Worm (Caenorhabditis elegans) whole organism, young adult: ENCODE measurements around the gene spe-42.

Experiments used
- B0261.1 ChIP-seq: sonication (generic microtip); optimal IDR thresholded peaks from 2 replicates; lab custom pipeline; 2016; ENCODE audit warnings: mild to moderate bottlenecking, missing genetic modification characterization, moderate library complexity, missing compliant biosample characterization
- B0336.3 ChIP-seq: fragments of 200-800 bp; sonication (Bioruptor generic); IDR thresholded peaks from 2 replicates; pipeline ENCODE4 v1.3.6; 2022; ENCODE audit warnings: missing genetic modification characterization, missing compliant biosample characterization
- F33H1.4 ChIP-seq: fragments of 200-800 bp; sonication (Bioruptor generic); IDR thresholded peaks from 2 replicates; pipeline ENCODE4 v1.3.6; 2022; ENCODE audit warnings: missing genetic modification reagents, missing genetic modification characterization, missing compliant biosample characterization
- F39B2.1 ChIP-seq: fragments of 200-800 bp; sonication (Bioruptor generic); IDR thresholded peaks from 2 replicates; pipeline ENCODE4 v1.3.6; 2022; ENCODE audit warnings: missing genetic modification reagents, missing genetic modification characterization, missing compliant biosample characterization
- F57C9.4 ChIP-seq: sonication (generic microtip); optimal IDR thresholded peaks from 2 replicates; lab custom pipeline; 2017; ENCODE audit warnings: mild to moderate bottlenecking, missing genetic modification characterization, missing compliant biosample characterization
- K11D2.4 ChIP-seq: fragments of 200-800 bp; sonication (Bioruptor generic); IDR thresholded peaks from 2 replicates; pipeline ENCODE4 v1.3.6; 2022; ENCODE audit warnings: missing genetic modification reagents, missing genetic modification characterization, missing compliant biosample characterization
- K12H6.12 ChIP-seq: fragments of 200-800 bp; sonication (Bioruptor generic); optimal IDR thresholded peaks from 2 replicates; lab custom pipeline; 2018; ENCODE audit warnings: mild to moderate bottlenecking, missing genetic modification characterization, missing compliant biosample characterization
- T07F8.4 ChIP-seq: sonication (generic microtip); optimal IDR thresholded peaks from 2 replicates; lab custom pipeline; 2016; ENCODE audit warnings: mild to moderate bottlenecking, missing genetic modification characterization, moderate library complexity, missing compliant biosample characterization
- T26A5.8 ChIP-seq: sonication (generic microtip); optimal IDR thresholded peaks from 2 replicates; lab custom pipeline; 2016; ENCODE audit warnings: missing genetic modification characterization, missing compliant biosample characterization
- Y53G8AR.9 ChIP-seq: fragments of 200-800 bp; sonication (Bioruptor generic); conservative IDR thresholded peaks from 2 replicates; pipeline ENCODE4 v1.3.6; 2022; ENCODE audit warnings: missing genetic modification reagents, missing genetic modification characterization, missing compliant biosample characterization
- aptf-3 ChIP-seq: fragments of 200-800 bp; sonication (Bioruptor generic); IDR thresholded peaks from 2 replicates; pipeline ENCODE4 v1.3.6; 2022; ENCODE audit warnings: missing genetic modification characterization, missing compliant biosample characterization
- attf-5 ChIP-seq: fragments of 200-800 bp; sonication (Bioruptor generic); optimal IDR thresholded peaks from 2 replicates; lab custom pipeline; 2018; ENCODE audit warnings: mild to moderate bottlenecking, missing genetic modification characterization, missing compliant biosample characterization
- bed-2 ChIP-seq: fragments of 200-800 bp; sonication (Bioruptor generic); IDR thresholded peaks from 2 replicates; pipeline ENCODE4 v1.3.6; 2022; ENCODE audit warnings: missing genetic modification reagents, missing genetic modification characterization, missing compliant biosample characterization
- ceh-79 ChIP-seq: sonication (generic microtip); optimal IDR thresholded peaks from 2 replicates; lab custom pipeline; 2017; ENCODE audit warnings: mild to moderate bottlenecking, missing genetic modification characterization, missing compliant biosample characterization
- ceh-91 ChIP-seq: fragments of 200-800 bp; sonication (Bioruptor generic); IDR thresholded peaks from 2 replicates; pipeline ENCODE4 v1.3.6; 2022; ENCODE audit warnings: missing genetic modification reagents, missing genetic modification characterization, missing compliant biosample characterization
- dpff-1 ChIP-seq: sonication (generic microtip); optimal IDR thresholded peaks from 2 replicates; lab custom pipeline; 2017; ENCODE audit warnings: mild to moderate bottlenecking, missing genetic modification characterization, missing compliant biosample characterization
- efl-1 ChIP-seq: fragments of 150-350 bp; optimal IDR thresholded peaks from 2 replicates; lab custom pipeline; 2014; ENCODE audit warnings: missing biosample characterization, missing genetic modification reagents, missing genetic modification characterization
- egl-44 ChIP-seq: fragments of 200-800 bp; sonication (Bioruptor generic); IDR thresholded peaks from 2 replicates; pipeline ENCODE4 v1.3.6; 2022; ENCODE audit warnings: missing genetic modification reagents, missing genetic modification characterization, missing compliant biosample characterization
- ets-4 ChIP-seq: fragments of 200-800 bp; sonication (Bioruptor generic); optimal IDR thresholded peaks from 2 replicates; lab custom pipeline; 2018; ENCODE audit warnings: mild to moderate bottlenecking, missing genetic modification characterization, missing compliant biosample characterization
- gei-17 ChIP-seq: fragments of 200-800 bp; sonication (Bioruptor generic); optimal IDR thresholded peaks from 2 replicates; lab custom pipeline; 2018; ENCODE audit warnings: mild to moderate bottlenecking, missing genetic modification characterization, missing compliant biosample characterization
- hlh-26 ChIP-seq: fragments of 200-800 bp; sonication (Bioruptor generic); conservative IDR thresholded peaks from 2 replicates; pipeline ENCODE4 v1.3.6; 2022; ENCODE audit warnings: missing genetic modification reagents, missing genetic modification characterization, missing compliant biosample characterization
- hmg-20 ChIP-seq: fragments of 200-800 bp; sonication (Bioruptor generic); IDR thresholded peaks from 2 replicates; pipeline ENCODE4 v1.3.6; 2022; ENCODE audit warnings: missing genetic modification reagents, missing genetic modification characterization, missing compliant biosample characterization
- hrde-1 ChIP-seq: sonication (generic microtip); optimal IDR thresholded peaks from 2 replicates; lab custom pipeline; 2016; ENCODE audit warnings: missing genetic modification characterization, mild to moderate bottlenecking, missing compliant biosample characterization, moderate library complexity, missing genotype, missing genetic modification reagents, borderline replicate concordance
- lag-1 ChIP-seq: fragments of 200-800 bp; sonication (Bioruptor generic); IDR thresholded peaks from 2 replicates; pipeline ENCODE4 v1.3.6; 2022; ENCODE audit warnings: missing genetic modification reagents, missing genetic modification characterization, missing compliant biosample characterization
- lin-26 ChIP-seq: fragments of 200-800 bp; sonication (Bioruptor generic); IDR thresholded peaks from 2 replicates; pipeline ENCODE4 v1.3.6; 2022; ENCODE audit warnings: missing genetic modification reagents, missing genetic modification characterization, missing compliant biosample characterization
- lin-54 ChIP-seq: fragments of 200-800 bp; sonication (Bioruptor generic); optimal IDR thresholded peaks from 2 replicates; lab custom pipeline; 2018; ENCODE audit warnings: mild to moderate bottlenecking, missing genetic modification characterization, missing compliant biosample characterization
- lsl-1 ChIP-seq: fragments of 200-800 bp; sonication (Bioruptor generic); optimal IDR thresholded peaks from 2 replicates; lab custom pipeline; 2018; ENCODE audit warnings: mild to moderate bottlenecking, missing genetic modification characterization, moderate library complexity, missing compliant biosample characterization
- madf-10 ChIP-seq: sonication (generic microtip); optimal IDR thresholded peaks from 2 replicates; lab custom pipeline; 2016; ENCODE audit warnings: mild to moderate bottlenecking, missing genetic modification characterization, missing compliant biosample characterization
- madf-6 ChIP-seq: fragments of 200-800 bp; sonication (Bioruptor generic); IDR thresholded peaks from 2 replicates; pipeline ENCODE4 v1.3.6; 2022; ENCODE audit warnings: missing genetic modification reagents, missing genetic modification characterization, missing compliant biosample characterization
- madf-8 ChIP-seq: fragments of 200-800 bp; sonication (Bioruptor generic); conservative IDR thresholded peaks from 2 replicates; pipeline ENCODE4 v1.3.6; 2022; ENCODE audit warnings: missing genetic modification reagents, missing genetic modification characterization, missing compliant biosample characterization
- mcd-1 ChIP-seq: fragments of 200-800 bp; sonication (Bioruptor generic); IDR thresholded peaks from 2 replicates; pipeline ENCODE4 v1.3.6; 2022; ENCODE audit warnings: missing genetic modification reagents, missing genetic modification characterization, missing compliant biosample characterization
- mel-28 ChIP-seq: sonication (generic microtip); optimal IDR thresholded peaks from 2 replicates; lab custom pipeline; 2016; ENCODE audit warnings: borderline replicate concordance, mild to moderate bottlenecking, missing genetic modification characterization, missing compliant biosample characterization
- mes-4 ChIP-seq: sonication (generic microtip); optimal IDR thresholded peaks from 2 replicates; lab custom pipeline; 2016; ENCODE audit warnings: missing genotype, missing genetic modification characterization, missing compliant biosample characterization
- nfya-1 ChIP-seq: sonication (generic microtip); optimal IDR thresholded peaks from 2 replicates; lab custom pipeline; 2017; ENCODE audit warnings: antibody characterized with exemption, missing compliant biosample characterization, missing genetic modification characterization, borderline replicate concordance; ENCODE audit not compliant: insufficient read depth
- nfya-2 ChIP-seq: fragments of 200-800 bp; sonication (Bioruptor generic); IDR thresholded peaks from 2 replicates; pipeline ENCODE4 v1.3.6; 2022; ENCODE audit warnings: missing genetic modification reagents, missing genetic modification characterization, missing compliant biosample characterization
- nhr-27 ChIP-seq: fragments of 200-800 bp; sonication (Bioruptor generic); optimal IDR thresholded peaks from 2 replicates; lab custom pipeline; 2018; ENCODE audit warnings: mild to moderate bottlenecking, missing genetic modification characterization, moderate library complexity, missing compliant biosample characterization
- nhr-90 ChIP-seq: sonication (generic microtip); optimal IDR thresholded peaks from 2 replicates; lab custom pipeline; 2016; ENCODE audit warnings: missing genotype, mild to moderate bottlenecking, missing genetic modification characterization, missing compliant biosample characterization
- rcor-1 ChIP-seq: fragments of 200-800 bp; sonication (Bioruptor generic); IDR thresholded peaks from 2 replicates; pipeline ENCODE4 v1.3.6; 2022; ENCODE audit warnings: missing genetic modification reagents, missing genetic modification characterization, missing compliant biosample characterization
- repo-1 ChIP-seq: sonication (generic microtip); optimal IDR thresholded peaks from 2 replicates; lab custom pipeline; 2017; ENCODE audit warnings: mild to moderate bottlenecking, missing genetic modification characterization, missing compliant biosample characterization
- snpc-1.1 ChIP-seq: sonication (generic microtip); optimal IDR thresholded peaks from 2 replicates; lab custom pipeline; 2017; ENCODE audit warnings: missing genetic modification characterization, mild to moderate bottlenecking, missing compliant biosample characterization, antibody characterized with exemption, moderate library complexity, missing genotype, missing genetic modification reagents; ENCODE audit not compliant: insufficient read depth
- somi-1 ChIP-seq: fragments of 200-800 bp; sonication (Bioruptor generic); optimal IDR thresholded peaks from 2 replicates; lab custom pipeline; 2018; ENCODE audit warnings: mild to moderate bottlenecking, missing genetic modification characterization, missing compliant biosample characterization
- sptf-2 ChIP-seq: fragments of 200-800 bp; sonication (Bioruptor generic); optimal IDR thresholded peaks from 2 replicates; lab custom pipeline; 2018; ENCODE audit warnings: mild to moderate bottlenecking, missing genetic modification characterization, missing compliant biosample characterization
- tbx-9 ChIP-seq: sonication (generic microtip); optimal IDR thresholded peaks from 2 replicates; lab custom pipeline; 2016; ENCODE audit warnings: borderline replicate concordance, missing genetic modification characterization, inconsistent platforms, missing compliant biosample characterization
- unc-62 ChIP-seq: fragments of 150-350 bp; optimal IDR thresholded peaks from 2 replicates; lab custom pipeline; 2014; ENCODE audit warnings: missing biosample characterization, missing genetic modification reagents, missing genetic modification characterization
- xnd-1 ChIP-seq: sonication (generic microtip); optimal IDR thresholded peaks from 2 replicates; lab custom pipeline; 2016; ENCODE audit warnings: missing genotype, missing genetic modification reagents, missing genetic modification characterization, missing compliant biosample characterization
- zfh-2 ChIP-seq: fragments of 200-800 bp; sonication (Bioruptor generic); conservative IDR thresholded peaks from 2 replicates; pipeline ENCODE4 v1.3.6; 2022; ENCODE audit warnings: missing genetic modification reagents, missing genetic modification characterization, missing compliant biosample characterization
- ztf-25 ChIP-seq: fragments of 200-800 bp; sonication (Bioruptor generic); IDR thresholded peaks from 2 replicates; pipeline ENCODE4 v1.3.6; 2022; ENCODE audit warnings: missing genetic modification reagents, missing genetic modification characterization, missing compliant biosample characterization
- ztf-26 ChIP-seq: sonication (generic microtip); optimal IDR thresholded peaks from 2 replicates; lab custom pipeline; 2017; ENCODE audit warnings: missing genetic modification characterization, missing compliant biosample characterization
- ztf-6 ChIP-seq: fragments of 200-800 bp; sonication (Bioruptor generic); IDR thresholded peaks from 2 replicates; pipeline ENCODE4 v1.3.6; 2022; ENCODE audit warnings: missing genetic modification reagents, missing genetic modification characterization, missing compliant biosample characterization

spe-42 gene

DNA sequence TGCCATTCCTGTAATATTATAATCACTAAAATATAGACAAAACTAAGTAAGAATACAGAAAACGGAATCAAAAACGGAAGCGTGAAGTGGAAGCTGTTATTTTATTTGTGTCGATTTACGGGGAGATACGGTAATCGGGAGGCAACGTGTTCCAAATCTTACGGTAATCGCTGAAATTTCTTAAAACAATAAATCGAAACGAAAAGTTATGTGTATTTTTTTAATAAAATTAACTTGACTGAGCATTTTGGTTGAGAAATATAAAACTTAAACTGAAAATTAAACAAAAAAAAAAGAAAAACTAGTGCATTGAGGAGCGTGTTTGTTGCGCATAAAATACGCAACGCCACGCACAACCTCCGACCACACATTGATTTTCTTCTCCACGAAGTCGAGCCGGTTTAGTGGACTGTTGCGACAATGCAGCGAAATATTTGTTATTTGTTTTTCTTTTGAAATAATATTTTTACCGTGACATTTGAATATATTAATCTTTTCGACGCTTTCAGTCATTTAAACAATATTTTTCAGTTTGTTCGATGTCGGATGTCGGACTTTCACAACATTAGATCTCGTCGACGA is 27.7 kb upstream of the spe-42 start, which contains the start of the genes F55A11.1 and syx-5 (continued):
- TF ChIP-seq mes-4 (tag; lab: Kevin White, UChicago): no peak
- TF ChIP-seq F39B2.1 (GFP tag; lab: Robert Waterston, UW): no peak
- TF ChIP-seq F57C9.4 (tag; lab: Kevin White, UChicago): no peak
- no peak for TF ChIP-seq nfya-2 (GFP tag; lab: Robert Waterston, UW)
- no peak for TF ChIP-seq aptf-3
- TF ChIP-seq bed-2 (GFP tag; lab: Robert Waterston, UW): no peak
- no peak for TF ChIP-seq hlh-26 (GFP tag; lab: Robert Waterston, UW)
- TF ChIP-seq lin-54 (GFP tag; lab: Kevin White, UChicago): peak; percentile 70
- TF ChIP-seq xnd-1: peak; percentile 39
- TF ChIP-seq K11D2.4 (GFP tag; lab: Robert Waterston, UW): peak; percentile 81
- no peak for TF ChIP-seq ztf-25 (GFP tag; lab: Robert Waterston, UW)
- peak; percentile 80 for TF ChIP-seq mcd-1
- TF ChIP-seq B0336.3 (GFP tag; lab: Robert Waterston, UW): peak; percentile 71
- TF ChIP-seq lin-26: no peak
- no peak for TF ChIP-seq lag-1
- no peak for TF ChIP-seq egl-44 (GFP tag; lab: Robert Waterston, UW)
- peak; percentile 55 for TF ChIP-seq F33H1.4 (GFP tag; lab: Robert Waterston, UW)
- TF ChIP-seq dpff-1 (tag; lab: Kevin White, UChicago): no peak
- peak; percentile 72 for TF ChIP-seq madf-6
- TF ChIP-seq nfya-1: no peak
- no peak for TF ChIP-seq mel-28
- peak; percentile 23; the same call in 1 of the 2 replicates for TF ChIP-seq Y53G8AR.9 (GFP tag; lab: Robert Waterston, UW)
- TF ChIP-seq hmg-20 (GFP tag; lab: Robert Waterston, UW): peak; percentile 53; the same call in 1 of the 2 replicates
- peak; percentile 65 for TF ChIP-seq K12H6.12 (tag; lab: Kevin White, UChicago)
- peak; percentile 33 for TF ChIP-seq efl-1 (GFP tag; lab: Kevin White, UChicago)
- TF ChIP-seq somi-1 (GFP tag; lab: Kevin White, UChicago): peak; percentile 45
- TF ChIP-seq rcor-1: peak; percentile 79
- no peak for TF ChIP-seq zfh-2 (GFP tag; lab: Robert Waterston, UW)
- no peak for TF ChIP-seq ets-4 (GFP tag; lab: Kevin White, UChicago)
- peak; percentile 34; the same call in 1 of the 2 replicates for TF ChIP-seq madf-8
- TF ChIP-seq B0261.1 (tag; lab: Kevin White, UChicago): no peak
- TF ChIP-seq hrde-1: no peak
- TF ChIP-seq T26A5.8 (tag; lab: Kevin White, UChicago): no peak
- no peak for TF ChIP-seq tbx-9 (tag; lab: Kevin White, UChicago)
- no peak for TF ChIP-seq ztf-6 (GFP tag; lab: Robert Waterston, UW)
- no peak for TF ChIP-seq nhr-27
- no peak for TF ChIP-seq T07F8.4 (tag; lab: Kevin White, UChicago)
- peak; percentile 97 for TF ChIP-seq lsl-1 (GFP tag; lab: Kevin White, UChicago)
- peak; percentile 80 for TF ChIP-seq ztf-26 (tag; lab: Kevin White, UChicago)
- TF ChIP-seq unc-62 (GFP tag; lab: Kevin White, UChicago): no peak
- peak; percentile 15 for TF ChIP-seq snpc-1.1 (tag; lab: Kevin White, UChicago)
- TF ChIP-seq sptf-2 (GFP tag; lab: Kevin White, UChicago): no peak
- TF ChIP-seq madf-10 (tag; lab: Kevin White, UChicago): peak; percentile 54
- TF ChIP-seq ceh-79 (tag; lab: Kevin White, UChicago): no peak
- no peak for TF ChIP-seq nhr-90
- TF ChIP-seq ceh-91: no peak
- peak; percentile 92 for TF ChIP-seq repo-1
- peak; percentile 50 for TF ChIP-seq gei-17 (GFP tag; lab: Kevin White, UChicago)
- peak; percentile 67 for TF ChIP-seq attf-5 (GFP tag; lab: Kevin White, UChicago)
